Worm (Caenorhabditis elegans) whole organism, late embryonic: ENCODE data around the gene R05G6.10.

ENCODE experiments used
- C38D4.7 ChIP-seq: fragments of 200-800 bp; sonication (Bioruptor generic); optimal IDR thresholded peaks from 2 replicates; lab custom pipeline; 2018; ENCODE audit warnings: mild to moderate bottlenecking, missing genetic modification characterization, moderate library complexity, missing compliant biosample characterization
- F13H6.1 ChIP-seq: sonication (generic microtip); optimal IDR thresholded peaks from 2 replicates; lab custom pipeline; 2016; ENCODE audit warnings: missing genetic modification characterization, missing compliant biosample characterization
- K02D7.2 ChIP-seq: sonication (generic microtip); optimal IDR thresholded peaks from 2 replicates; lab custom pipeline; 2017; ENCODE audit warnings: mild to moderate bottlenecking, missing genetic modification characterization, missing compliant biosample characterization
- ahr-1 ChIP-seq: sonication (generic microtip); optimal IDR thresholded peaks from 2 replicates; lab custom pipeline; 2016; ENCODE audit warnings: missing genetic modification characterization, missing compliant biosample characterization
- ama-1 ChIP-seq: fragments of 150-350 bp; optimal IDR thresholded peaks from 2 replicates; lab custom pipeline; 2014
- ceh-14 ChIP-seq: sonication (generic microtip); optimal IDR thresholded peaks from 2 replicates; lab custom pipeline; 2016; ENCODE audit warnings: missing genotype, missing genetic modification characterization, missing compliant biosample characterization
- ceh-31 ChIP-seq: sonication (generic microtip); optimal IDR thresholded peaks from 2 replicates; lab custom pipeline; 2016; ENCODE audit warnings: missing genetic modification characterization, missing compliant biosample characterization
- ceh-34 ChIP-seq: sonication (generic microtip); optimal IDR thresholded peaks from 2 replicates; lab custom pipeline; 2016; ENCODE audit warnings: mild to moderate bottlenecking, missing genetic modification characterization, missing compliant biosample characterization
- ceh-48 ChIP-seq: sonication (generic microtip); optimal IDR thresholded peaks from 2 replicates; lab custom pipeline; 2016; ENCODE audit warnings: missing genetic modification characterization, inconsistent platforms, missing compliant biosample characterization
- ceh-6 ChIP-seq: fragments of 200-800 bp; sonication (Bioruptor generic); optimal IDR thresholded peaks from 2 replicates; lab custom pipeline; 2018; ENCODE audit warnings: mild to moderate bottlenecking, missing genetic modification characterization, missing compliant biosample characterization
- ceh-9 ChIP-seq: sonication (generic microtip); optimal IDR thresholded peaks from 2 replicates; lab custom pipeline; 2016; ENCODE audit warnings: mild to moderate bottlenecking, missing genetic modification characterization, inconsistent platforms, missing compliant biosample characterization
- eyg-1 ChIP-seq: sonication (generic microtip); optimal IDR thresholded peaks from 2 replicates; lab custom pipeline; 2016; ENCODE audit warnings: missing genotype, missing genetic modification characterization, missing compliant biosample characterization
- fax-1 ChIP-seq: sonication (generic microtip); optimal IDR thresholded peaks from 2 replicates; lab custom pipeline; 2016; ENCODE audit warnings: missing genotype, missing genetic modification characterization, missing compliant biosample characterization
- fkh-6 ChIP-seq: sonication (generic microtip); optimal IDR thresholded peaks from 2 replicates; lab custom pipeline; 2016; ENCODE audit warnings: missing genetic modification characterization, missing compliant biosample characterization
- gmeb-2 ChIP-seq: sonication (generic microtip); optimal IDR thresholded peaks from 2 replicates; lab custom pipeline; 2016; ENCODE audit warnings: missing genetic modification characterization, inconsistent platforms, missing compliant biosample characterization
- hlh-15 ChIP-seq: sonication (generic microtip); optimal IDR thresholded peaks from 2 replicates; lab custom pipeline; 2016; ENCODE audit warnings: missing genetic modification characterization, missing compliant biosample characterization
- hlh-30 ChIP-seq: sonication (generic microtip); optimal IDR thresholded peaks from 2 replicates; lab custom pipeline; 2017; ENCODE audit warnings: antibody characterized with exemption, missing genetic modification characterization, missing compliant biosample characterization; ENCODE audit not compliant: insufficient read depth
- hlh-6 ChIP-seq: sonication (generic microtip); optimal IDR thresholded peaks from 2 replicates; lab custom pipeline; 2016; ENCODE audit warnings: missing genotype, missing genetic modification characterization, missing compliant biosample characterization
- hlh-8 ChIP-seq: sonication (generic microtip); optimal IDR thresholded peaks from 2 replicates; lab custom pipeline; 2016; ENCODE audit warnings: missing genotype, missing genetic modification characterization, missing compliant biosample characterization
- lin-11 ChIP-seq: fragments of 200-800 bp; sonication (Bioruptor generic); optimal IDR thresholded peaks from 2 replicates; lab custom pipeline; 2018; ENCODE audit warnings: mild to moderate bottlenecking, missing genetic modification characterization, missing compliant biosample characterization
- nfya-1 ChIP-seq: sonication (generic microtip); optimal IDR thresholded peaks from 2 replicates; lab custom pipeline; 2017; ENCODE audit warnings: missing genetic modification characterization, mild to moderate bottlenecking, missing compliant biosample characterization, antibody characterized with exemption, moderate library complexity
- nhr-11 ChIP-seq: fragments of 150-350 bp; optimal IDR thresholded peaks from 2 replicates; lab custom pipeline; 2014; ENCODE audit warnings: missing biosample characterization, missing genetic modification characterization
- odd-2 ChIP-seq: sonication (generic microtip); optimal IDR thresholded peaks from 2 replicates; lab custom pipeline; 2017; ENCODE audit warnings: antibody characterized with exemption, mild to moderate bottlenecking, missing genetic modification characterization, missing compliant biosample characterization
- pros-1 ChIP-seq: fragments of 150-350 bp; optimal IDR thresholded peaks from 2 replicates; lab custom pipeline; 2014; ENCODE audit warnings: missing biosample characterization, missing genetic modification reagents, missing genetic modification characterization
- ref-2 ChIP-seq: sonication (generic microtip); optimal IDR thresholded peaks from 2 replicates; lab custom pipeline; 2016; ENCODE audit warnings: missing genetic modification characterization, missing compliant biosample characterization
- sox-2 ChIP-seq: fragments of 200-800 bp; sonication (Bioruptor generic); IDR thresholded peaks from 2 replicates; pipeline ENCODE4 v1.3.6; 2022; ENCODE audit warnings: missing genetic modification reagents, missing genetic modification characterization, missing compliant biosample characterization
- tbx-2 ChIP-seq: sonication (generic microtip); optimal IDR thresholded peaks from 2 replicates; lab custom pipeline; 2016; ENCODE audit warnings: missing genetic modification characterization, missing compliant biosample characterization
- tbx-7 ChIP-seq: sonication (generic microtip); optimal IDR thresholded peaks from 2 replicates; lab custom pipeline; 2016; ENCODE audit warnings: missing genotype, missing genetic modification characterization, missing compliant biosample characterization
- unc-3 ChIP-seq, 2 experiments: fragments of 200-800 bp in 1 of 2; sonication (Bioruptor generic) in 1 of 2; sonication (generic microtip) in 1 of 2; conservative IDR thresholded peaks in 1 of 2; optimal IDR thresholded peaks in 1 of 2; 2 replicates each; pipeline versions ENCODE4 v1.3.6 to Lab custom; 2016 to 2022; ENCODE audit warnings: missing compliant biosample characterization in 2 of 2, missing genetic modification characterization in 2 of 2, missing genetic modification reagents in 1 of 2
- unc-42 ChIP-seq: sonication (generic microtip); optimal IDR thresholded peaks from 2 replicates; lab custom pipeline; 2016; ENCODE audit warnings: missing genotype, missing genetic modification characterization, missing compliant biosample characterization
- unc-55 ChIP-seq: sonication (generic microtip); optimal IDR thresholded peaks from 2 replicates; lab custom pipeline; 2017; ENCODE audit warnings: missing biosample characterization, missing genetic modification reagents, missing genetic modification characterization
- zip-5 ChIP-seq: sonication (generic microtip); optimal IDR thresholded peaks from 2 replicates; lab custom pipeline; 2016; ENCODE audit warnings: missing genetic modification characterization, missing compliant biosample characterization
- ztf-16 ChIP-seq: sonication (generic microtip); optimal IDR thresholded peaks from 2 replicates; lab custom pipeline; 2017; ENCODE audit warnings: missing genetic modification characterization, missing compliant biosample characterization

R05G6.10 gene

ce11 chrIV:7542485-7543001 is at the start of gene R05G6.10:
Gene R05G6.10, minus strand, starts transcription at chrIV:7542535.
- TF ChIP-seq fkh-6 (tag; lab: Kevin White, UChicago) = no peak
- no peak for TF ChIP-seq hlh-15
- no peak for TF ChIP-seq F13H6.1 (tag; lab: Kevin White, UChicago)
- TF ChIP-seq unc-42 (tag; lab: Kevin White, UChicago) = peak; percentile 92
- no peak for TF ChIP-seq ama-1
- TF ChIP-seq eyg-1 (tag; lab: Kevin White, UChicago) = no peak
- TF ChIP-seq ztf-16 (tag; lab: Kevin White, UChicago) = no peak
- TF ChIP-seq, all 69 proteins: peak for 1

ce11 chrIV:7588631-7589030 is 46.3 kb upstream of the R05G6.10 start, which contains the start of gene cla-1:
Gene cla-1, plus strand, starts transcription at chrIV:7588931.
- no peak for TF ChIP-seq ceh-34 (tag; lab: Kevin White, UChicago)
- peak; percentile 44 for TF ChIP-seq unc-42 (tag; lab: Kevin White, UChicago)
- no peak for TF ChIP-seq gmeb-2
- no peak for TF ChIP-seq ceh-14
- no peak for TF ChIP-seq ztf-16 (tag; lab: Kevin White, UChicago)
- TF ChIP-seq, all 69 proteins: peak for 1

- TF ChIP-seq ceh-31 = no peak
- TF ChIP-seq unc-42 (tag; lab: Kevin White, UChicago) = peak; percentile 18
Observed at ce11 chrIV:7586972-7587371, 44.6 kb upstream of the R05G6.10 start.

ce11 chrIV:7585273-7585882 is 43.0 kb upstream of the R05G6.10 start:
- TF ChIP-seq lin-11 (tag; lab: Kevin White, UChicago) (no peak), unc-42 (tag; lab: Kevin White, UChicago) (peak; percentile 88), C38D4.7 (no peak), ceh-48 (tag; lab: Kevin White, UChicago) (peak; percentile 76), tbx-7 (no peak), zip-5 (tag; lab: Kevin White, UChicago) (no peak), ama-1 (no peak), ahr-1 (tag; lab: Kevin White, UChicago) (no peak), pros-1 (tag; lab: Kevin White, UChicago) (no peak), hlh-30 (tag; lab: Kevin White, UChicago) (no peak), nhr-11 (tag; lab: Kevin White, UChicago) (no peak), ceh-6 (GFP tag; lab: Kevin White, UChicago) (no peak), ceh-9 (tag; lab: Kevin White, UChicago) (no peak), fkh-6 (tag; lab: Kevin White, UChicago) (no peak), K02D7.2 (tag; lab: Kevin White, UChicago) (no peak), ceh-31 (peak; percentile 54), nfya-1 (tag; lab: Kevin White, UChicago) (peak; percentile 30), fax-1 (no peak), sox-2 (GFP tag; lab: Robert Waterston, UW) (no peak), hlh-6 (tag; lab: Kevin White, UChicago) (no peak), tbx-2 (tag; lab: Kevin White, UChicago) (no peak), ceh-14 (peak; percentile 25), hlh-8 (no peak), ztf-16 (tag; lab: Kevin White, UChicago) (no peak), unc-55 (GFP tag; lab: Kevin White, UChicago) (no peak), unc-3 (GFP tag; conservative IDR thresholded peaks at IDR 0.05; lab: Robert Waterston, UW) (no peak), unc-3 (tag; optimal IDR thresholded peaks at IDR 0.05; lab: Kevin White, UChicago) (no peak), odd-2 (no peak), ref-2 (tag; lab: Kevin White, UChicago) (no peak)
